Worm (Caenorhabditis elegans) whole organism, young adult: ENCODE data around the gene R74.2.

Experiments used
- C17E4.6 ChIP-seq: fragments of 200-800 bp; sonication (Bioruptor generic); IDR thresholded peaks from 2 replicates; pipeline ENCODE4 v1.3.6; 2022; ENCODE audit warnings: missing genetic modification reagents, missing genetic modification characterization, missing compliant biosample characterization
- ceh-79 ChIP-seq: sonication (generic microtip); optimal IDR thresholded peaks from 2 replicates; lab custom pipeline; 2017; ENCODE audit warnings: mild to moderate bottlenecking, missing genetic modification characterization, missing compliant biosample characterization
- fkh-3 ChIP-seq: sonication (generic microtip); optimal IDR thresholded peaks from 2 replicates; lab custom pipeline; 2016; ENCODE audit warnings: mild to moderate bottlenecking, missing genetic modification characterization, missing compliant biosample characterization
- snpc-4 ChIP-seq, 5 experiments: fragments of 150-350 bp in 1 of 5; sonication (generic microtip) in 4 of 5; optimal IDR thresholded peaks; 2 replicates each; lab custom pipeline; 2014 to 2018; ENCODE audit warnings: missing genetic modification characterization in 5 of 5, missing biosample characterization in 3 of 5, antibody characterized with exemption in 2 of 5, mild to moderate bottlenecking in 2 of 5, missing compliant biosample characterization in 2 of 5, missing genotype in 2 of 5, moderate library complexity in 2 of 5, missing genetic modification reagents in 1 of 5

ce11 chrIII:4231372-4231771, 43.4 kb downstream of the R74.2 start:
- TF ChIP-seq fkh-3 (tag; lab: Kevin White, UChicago) (no peak), C17E4.6 (GFP tag; lab: Robert Waterston, UW) (no peak), ceh-79 (tag; lab: Kevin White, UChicago) (no peak), snpc-4 (GFP tag; optimal IDR thresholded peaks at IDR 0.05; lab: Kevin White, UChicago) (no peak), snpc-4 (tag; optimal IDR thresholded peaks at IDR 0.05; lab: Kevin White, UChicago) (no peak)
